Worm (Caenorhabditis elegans): Measurements from ENCODE around the gene ufd-2.
A peak's percentile ranks its signal among the peaks of the same experiment; 100 is the strongest.

ufd-2 gene

DNA sequence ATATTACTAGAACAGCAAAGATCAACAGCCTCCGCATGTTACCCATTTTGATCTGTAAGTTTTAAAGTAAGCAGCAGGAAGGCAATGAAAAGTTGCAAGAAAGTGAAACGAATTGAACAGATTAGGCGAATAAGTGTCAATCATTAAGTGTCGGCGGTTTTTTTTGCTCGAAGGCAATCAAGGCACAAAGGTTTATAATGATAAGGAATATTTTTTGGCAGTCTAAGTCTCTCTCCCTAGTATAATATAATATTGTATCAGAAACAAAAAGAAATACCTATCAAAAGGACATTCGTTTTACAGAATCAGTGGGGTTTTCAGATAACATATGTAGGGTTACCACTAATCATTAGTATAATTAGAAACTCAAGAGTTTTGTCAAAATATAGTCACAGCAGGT is 29.9 kb upstream of the ufd-2 start, which contains the start of gene nrf-6:
nrf-6 (minus strand) TSS at position 52 of the 400 bp plus-strand sequence.
- no peak for TF ChIP-seq unc-86 (tag; optimal IDR thresholded peaks at IDR 0.05)
- peak; percentile 53 for TF ChIP-seq elt-2 (tag; optimal IDR thresholded peaks at IDR 0.05)

DNA sequence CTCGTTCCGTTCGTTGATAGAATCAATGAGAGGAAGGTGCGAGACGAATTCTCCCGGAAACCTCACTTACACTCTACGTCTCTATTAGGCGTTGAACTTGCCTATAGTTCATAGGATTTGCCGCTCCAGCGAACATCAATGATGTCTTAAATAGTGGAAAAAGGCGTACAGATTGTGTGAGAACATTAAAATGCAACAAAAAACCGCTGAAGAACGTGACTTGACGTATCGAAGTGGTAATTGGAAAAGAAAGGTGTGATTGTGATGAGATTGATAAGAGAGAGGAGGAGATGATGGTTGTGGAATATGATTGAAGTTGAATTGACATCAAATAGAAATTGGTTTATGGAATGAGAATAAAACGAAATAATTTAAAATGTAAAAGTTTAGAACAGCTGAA is 28.5 kb upstream of the ufd-2 start:
- TF ChIP-seq ces-1 (GFP tag; optimal IDR thresholded peaks at IDR 0.05) (no peak), sptf-1 (tag; optimal IDR thresholded peaks at IDR 0.05) (no peak), nhr-20 (tag; optimal IDR thresholded peaks at IDR 0.05) (no peak), sox-4 (tag; optimal IDR thresholded peaks at IDR 0.05) (no peak), unc-86 (tag; optimal IDR thresholded peaks at IDR 0.05) (no peak), lsy-2 (tag; optimal IDR thresholded peaks at IDR 0.05) (peak in 1 of 2 experiments; percentile 8), aly-2 (tag; optimal IDR thresholded peaks at IDR 0.05) (no peak), mep-1 (tag; optimal IDR thresholded peaks at IDR 0.05) (peak; percentile 6), nhr-84 (tag; optimal IDR thresholded peaks at IDR 0.05) (no peak), lin-14 (GFP tag; optimal IDR thresholded peaks at IDR 0.05) (peak; percentile 51), efl-1 (optimal IDR thresholded peaks at IDR 0.05) (no peak), efl-1 (GFP tag; optimal IDR thresholded peaks at IDR 0.05 in 1 of 2) (peak in 1 of 2 experiments; percentile 16), skn-1 (tag; optimal IDR thresholded peaks at IDR 0.05) (no peak), jun-1 (tag; optimal IDR thresholded peaks at IDR 0.05) (no peak), nhr-19 (GFP tag; conservative IDR thresholded peaks at IDR 0.05) (no peak), ceh-8 (GFP tag; optimal IDR thresholded peaks at IDR 0.05) (no peak), C34B4.2 (tag; optimal IDR thresholded peaks at IDR 0.05) (no peak), irx-1 (tag; optimal IDR thresholded peaks at IDR 0.05) (no peak), nhr-28 (tag; optimal IDR thresholded peaks at IDR 0.05) (no peak), F16B12.6 (tag; optimal IDR thresholded peaks at IDR 0.05) (no peak), hlh-4 (tag; optimal IDR thresholded peaks at IDR 0.05) (no peak), lin-13 (GFP tag; optimal IDR thresholded peaks at IDR 0.05) (no peak), tlp-1 (tag; optimal IDR thresholded peaks at IDR 0.05) (no peak), nhr-76 (tag; optimal IDR thresholded peaks at IDR 0.05) (no peak), zag-1 (tag; optimal IDR thresholded peaks at IDR 0.05) (no peak), grh-1 (GFP tag; IDR thresholded peaks at IDR 0.05) (no peak), zip-4 (GFP tag; optimal IDR thresholded peaks at IDR 0.05) (no peak), unc-98 (GFP tag; IDR thresholded peaks at IDR 0.05) (no peak), pax-3 (tag; optimal IDR thresholded peaks at IDR 0.05) (no peak), dpl-1 (GFP tag; optimal IDR thresholded peaks at IDR 0.05) (no peak), ama-1 (optimal IDR thresholded peaks at IDR 0.05) (no peak), egl-27 (tag; optimal IDR thresholded peaks at IDR 0.05) (no peak), nhr-90 (tag; optimal IDR thresholded peaks at IDR 0.05; ENCODE audit: poor library complexity) (no peak), nhr-77 (tag; optimal IDR thresholded peaks at IDR 0.05) (no peak), unc-62 (GFP tag; optimal IDR thresholded peaks at IDR 0.05) (no peak), nhr-11 (tag; optimal IDR thresholded peaks at IDR 0.05) (no peak), mab-9 (GFP tag; IDR thresholded peaks at IDR 0.05) (no peak), dsc-1 (tag; optimal IDR thresholded peaks at IDR 0.05) (no peak), lin-35 (GFP tag; optimal IDR thresholded peaks at IDR 0.05) (peak in 1 of 2 experiments; percentile 21), lin-15B (tag; optimal IDR thresholded peaks at IDR 0.05) (no peak), blmp-1 (tag; optimal IDR thresholded peaks at IDR 0.05) (peak; percentile 26), isw-1 (GFP tag; IDR thresholded peaks at IDR 0.05) (no peak), nhr-71 (tag; optimal IDR thresholded peaks at IDR 0.05) (no peak)
